Fruit fly (Drosophila melanogaster) whole organism, embryonic: ENCODE results near the gene Iru.

Experiments used
- Ada2b ChIP-seq: fragments of 200-800 bp; sonication (Bioruptor generic); IDR thresholded peaks from 2 replicates; pipeline ENCODE4 v1.3.6; 2022; ENCODE audit warnings: missing biosample characterization, missing genetic modification characterization
- Adf1 ChIP-seq: fragments of 200-800 bp; sonication (Bioruptor generic); IDR thresholded peaks from 2 replicates; pipeline ENCODE4 v1.3.6; 2022; ENCODE audit warnings: missing biosample characterization, missing genetic modification characterization
- CG10147 ChIP-seq: fragments of 200-800 bp; sonication (Bioruptor generic); optimal IDR thresholded peaks from 2 replicates; lab custom pipeline; 2019; ENCODE audit warnings: missing biosample characterization, mild to moderate bottlenecking, missing genetic modification characterization, moderate library complexity
- CG10209 ChIP-seq: fragments of 200-800 bp; sonication (Bioruptor generic); optimal IDR thresholded peaks from 3 replicates; lab custom pipeline; 2017; ENCODE audit warnings: missing biosample characterization, mild to moderate bottlenecking, missing genetic modification characterization, missing genetic modification reagents
- CG10959 ChIP-seq: fragments of 200-800 bp; sonication (Bioruptor generic); IDR thresholded peaks from 2 replicates; pipeline ENCODE4 v1.3.6; 2022; ENCODE audit warnings: missing biosample characterization, missing genetic modification characterization
- CG12391 ChIP-seq: fragments of 200-800 bp; sonication (Bioruptor generic); optimal IDR thresholded peaks from 3 replicates; lab custom pipeline; 2018; ENCODE audit warnings: missing biosample characterization, mild to moderate bottlenecking, missing genetic modification characterization, moderate library complexity
- CG16813 ChIP-seq: fragments of 200-800 bp; sonication (Bioruptor generic); IDR thresholded peaks from 3 replicates; pipeline ENCODE4 v1.3.6; 2022; ENCODE audit warnings: missing biosample characterization, missing genetic modification characterization; ENCODE audit not compliant: partially characterized antibody
- CG18476 ChIP-seq: fragments of 200-800 bp; sonication (Bioruptor generic); optimal IDR thresholded peaks from 2 replicates; lab custom pipeline; 2016; ENCODE audit warnings: missing biosample characterization, mild to moderate bottlenecking, missing genetic modification characterization
- CG18599 ChIP-seq: fragments of 200-800 bp; sonication (Bioruptor generic); optimal IDR thresholded peaks from 3 replicates; lab custom pipeline; 2017; ENCODE audit warnings: missing biosample characterization, missing genetic modification characterization, mild to moderate bottlenecking, moderate library complexity, missing genetic modification reagents
- CG2678 ChIP-seq: fragments of 200-800 bp; sonication (Bioruptor generic); optimal IDR thresholded peaks from 3 replicates; lab custom pipeline; 2019; ENCODE audit warnings: missing biosample characterization, mild to moderate bottlenecking, missing genetic modification characterization, moderate library complexity
- CG6175 ChIP-seq: fragments of 200-800 bp; sonication (Bioruptor generic); IDR thresholded peaks from 3 replicates; pipeline ENCODE4 v1.3.6; 2022; ENCODE audit warnings: missing biosample characterization, missing genetic modification characterization
- CG7839 ChIP-seq: fragments of 200-800 bp; sonication (Bioruptor generic); optimal IDR thresholded peaks from 3 replicates; lab custom pipeline; 2018; ENCODE audit warnings: missing biosample characterization, mild to moderate bottlenecking, missing genetic modification characterization, moderate library complexity
- CG7963 ChIP-seq: fragments of 200-800 bp; sonication (Bioruptor generic); IDR thresholded peaks from 3 replicates; pipeline ENCODE4 v1.3.6; 2022; ENCODE audit warnings: missing biosample characterization, missing genetic modification characterization; ENCODE audit not compliant: partially characterized antibody
- CG8089 ChIP-seq: fragments of 200-800 bp; sonication (Bioruptor generic); optimal IDR thresholded peaks from 3 replicates; lab custom pipeline; 2016; ENCODE audit warnings: missing biosample characterization, missing genetic modification characterization
- CG8924 ChIP-seq: fragments of 200-800 bp; optimal IDR thresholded peaks from 3 replicates; lab custom pipeline; 2019; ENCODE audit warnings: missing biosample characterization, mild to moderate bottlenecking, missing genetic modification characterization, moderate library complexity
- CG8944 ChIP-seq: fragments of 200-800 bp; sonication (Bioruptor generic); optimal IDR thresholded peaks from 3 replicates; lab custom pipeline; 2016; ENCODE audit warnings: missing biosample characterization, missing genetic modification characterization
- CG9727 ChIP-seq: fragments of 200-800 bp; sonication (Bioruptor generic); optimal IDR thresholded peaks from 3 replicates; lab custom pipeline; 2017; ENCODE audit warnings: missing biosample characterization, mild to moderate bottlenecking, missing genetic modification characterization
- CTCF ChIP-seq: fragments of 200-800 bp; sonication (Bioruptor generic); optimal IDR thresholded peaks from 2 replicates; lab custom pipeline; 2017; ENCODE audit warnings: missing biosample characterization, mild to moderate bottlenecking, missing genetic modification characterization, moderate library complexity
- D19A ChIP-seq: fragments of 200-800 bp; optimal IDR thresholded peaks from 3 replicates; lab custom pipeline; 2019; ENCODE audit warnings: missing biosample characterization, mild to moderate bottlenecking, missing genetic modification characterization, moderate library complexity
- Dad ChIP-seq: fragments of 200-800 bp; sonication (Bioruptor generic); optimal IDR thresholded peaks from 3 replicates; lab custom pipeline; 2016; ENCODE audit warnings: missing biosample characterization, missing genetic modification characterization
- E2f1 ChIP-seq: fragments of 200-800 bp; sonication (Bioruptor generic); IDR thresholded peaks from 2 replicates; pipeline ENCODE4 v1.3.6; 2022; ENCODE audit warnings: missing biosample characterization, missing genetic modification characterization
- Meics ChIP-seq: fragments of 200-800 bp; sonication (Bioruptor generic); optimal IDR thresholded peaks from 2 replicates; lab custom pipeline; 2017; ENCODE audit warnings: missing biosample characterization, mild to moderate bottlenecking, missing genetic modification characterization
- Myb ChIP-seq: fragments of 200-800 bp; sonication (Bioruptor generic); optimal IDR thresholded peaks from 2 replicates; lab custom pipeline; 2016; ENCODE audit warnings: missing biosample characterization, missing genetic modification characterization
- Oaz ChIP-seq: fragments of 200-800 bp; sonication (Bioruptor generic); IDR thresholded peaks from 2 replicates; pipeline ENCODE4 v1.3.6; 2022; ENCODE audit warnings: missing biosample characterization, missing genetic modification characterization
- PHDP ChIP-seq: fragments of 200-800 bp; sonication (Bioruptor generic); optimal IDR thresholded peaks from 3 replicates; lab custom pipeline; 2018; ENCODE audit warnings: missing biosample characterization, mild to moderate bottlenecking, missing genetic modification characterization, moderate library complexity
- Sry-β ChIP-seq: fragments of 200-800 bp; sonication (Bioruptor generic); optimal IDR thresholded peaks from 2 replicates; lab custom pipeline; 2018; ENCODE audit warnings: missing biosample characterization, mild to moderate bottlenecking, missing genetic modification characterization, moderate library complexity
- Stat92E ChIP-seq, 3 experiments: fragments of >200 bp in 2 of 3; fragments of 200-800 bp in 1 of 3; sonication (Bioruptor generic) in 1 of 3; optimal IDR thresholded peaks; 2 replicates each; lab custom pipeline; 2017 to 2019; ENCODE audit warnings: missing biosample characterization in 3 of 3, missing genetic modification characterization in 3 of 3, mild to moderate bottlenecking in 1 of 3, moderate library complexity in 1 of 3
- Taf1 ChIP-seq: fragments of 200-800 bp; sonication (Bioruptor generic); IDR thresholded peaks from 2 replicates; pipeline ENCODE4 v1.3.6; 2022; ENCODE audit warnings: missing biosample characterization, missing genetic modification characterization
- Xbp1 ChIP-seq: fragments of 200-800 bp; sonication (Bioruptor generic); optimal IDR thresholded peaks from 3 replicates; lab custom pipeline; 2016; ENCODE audit warnings: missing biosample characterization, mild to moderate bottlenecking, missing genetic modification characterization
- ac ChIP-seq: fragments of 200-800 bp; sonication (Bioruptor generic); optimal IDR thresholded peaks from 3 replicates; lab custom pipeline; 2017; ENCODE audit warnings: missing biosample characterization, mild to moderate bottlenecking, missing genetic modification characterization
- ash1 ChIP-seq: fragments of 200-800 bp; sonication (Bioruptor generic); optimal IDR thresholded peaks from 2 replicates; lab custom pipeline; 2018; ENCODE audit warnings: missing biosample characterization, mild to moderate bottlenecking, missing genetic modification characterization
- crp ChIP-seq, 2 experiments: fragments of 200-800 bp; sonication (Bioruptor generic); optimal IDR thresholded peaks; 2 replicates in 1 of 2; 3 replicates in 1 of 2; lab custom pipeline; 2017; ENCODE audit warnings: missing biosample characterization in 2 of 2, missing genetic modification characterization in 2 of 2, mild to moderate bottlenecking in 1 of 2, moderate library complexity in 1 of 2
- danr ChIP-seq: fragments of 200-800 bp; sonication (Bioruptor generic); IDR thresholded peaks from 2 replicates; pipeline ENCODE4 v1.3.6; 2022; ENCODE audit warnings: missing biosample characterization, missing genetic modification characterization
- dimm ChIP-seq: fragments of 200-800 bp; sonication (Bioruptor generic); IDR thresholded peaks from 2 replicates; pipeline ENCODE4 v1.3.6; 2022; ENCODE audit warnings: missing biosample characterization, missing genetic modification characterization
- emc ChIP-seq: fragments of 200-800 bp; sonication (Bioruptor generic); optimal IDR thresholded peaks from 2 replicates; lab custom pipeline; 2016; ENCODE audit warnings: missing biosample characterization, missing genetic modification characterization
- gem ChIP-seq: fragments of 200-800 bp; sonication (Bioruptor generic); optimal IDR thresholded peaks from 2 replicates; lab custom pipeline; 2019; ENCODE audit warnings: missing biosample characterization, mild to moderate bottlenecking, missing genetic modification characterization, moderate library complexity
- gfzf ChIP-seq: fragments of 200-800 bp; sonication (Bioruptor generic); optimal IDR thresholded peaks from 2 replicates; lab custom pipeline; 2016; ENCODE audit warnings: missing biosample characterization, mild to moderate bottlenecking, missing genetic modification characterization, moderate library complexity
- hb ChIP-seq: fragments of 200-800 bp; sonication (Bioruptor generic); IDR thresholded peaks from 3 replicates; pipeline ENCODE4 v1.3.6; 2022; ENCODE audit warnings: missing biosample characterization, missing genetic modification characterization; ENCODE audit not compliant: partially characterized antibody
- lilli ChIP-seq: fragments of 200-800 bp; sonication (Bioruptor generic); optimal IDR thresholded peaks from 3 replicates; lab custom pipeline; 2016; ENCODE audit warnings: missing biosample characterization, missing genetic modification characterization
- luna ChIP-seq: fragments of 200-800 bp; sonication (Bioruptor generic); optimal IDR thresholded peaks from 2 replicates; lab custom pipeline; 2016; ENCODE audit warnings: missing biosample characterization, missing genetic modification characterization
- mam ChIP-seq: fragments of 200-800 bp; sonication (Bioruptor generic); optimal IDR thresholded peaks from 3 replicates; lab custom pipeline; 2016; ENCODE audit warnings: missing biosample characterization, missing genetic modification characterization
- mirr ChIP-seq: fragments of 200-800 bp; sonication (Bioruptor generic); optimal IDR thresholded peaks from 3 replicates; lab custom pipeline; 2018; ENCODE audit warnings: missing biosample characterization, mild to moderate bottlenecking, missing genetic modification characterization
- nom ChIP-seq: fragments of 200-800 bp; sonication (Bioruptor generic); optimal IDR thresholded peaks from 2 replicates; lab custom pipeline; 2017; ENCODE audit warnings: missing biosample characterization, missing genetic modification characterization, mild to moderate bottlenecking, moderate library complexity, missing genetic modification reagents
- pan ChIP-seq, 4 experiments: fragments of >200 bp in 3 of 4; fragments of 200-800 bp in 1 of 4; sonication (Bioruptor generic) in 1 of 4; optimal IDR thresholded peaks in 3 of 4; IDR thresholded peaks in 1 of 4; 2 replicates each; pipeline versions ENCODE4 v1.3.6 to Lab custom; 2017 to 2022; ENCODE audit warnings: missing biosample characterization in 2 of 4, missing genetic modification characterization in 2 of 4, mixed read lengths in 1 of 4
- pros ChIP-seq: fragments of 200-800 bp; sonication (Bioruptor generic); optimal IDR thresholded peaks from 3 replicates; lab custom pipeline; 2019; ENCODE audit warnings: missing biosample characterization, mild to moderate bottlenecking, missing genetic modification characterization, moderate library complexity
- pzg ChIP-seq: fragments of 200-800 bp; sonication (Bioruptor generic); optimal IDR thresholded peaks from 3 replicates; lab custom pipeline; 2018; ENCODE audit warnings: missing biosample characterization, mild to moderate bottlenecking, missing genetic modification characterization, moderate library complexity
- stwl ChIP-seq: fragments of 200-800 bp; sonication (Bioruptor generic); optimal IDR thresholded peaks from 3 replicates; lab custom pipeline; 2018; ENCODE audit warnings: missing biosample characterization, mild to moderate bottlenecking, missing genetic modification characterization, moderate library complexity
- trh ChIP-seq: fragments of 200-800 bp; sonication (Bioruptor generic); optimal IDR thresholded peaks from 2 replicates; lab custom pipeline; 2016; ENCODE audit warnings: missing biosample characterization, missing genetic modification characterization
- wor ChIP-seq: fragments of 200-800 bp; sonication (Bioruptor generic); IDR thresholded peaks from 2 replicates; pipeline ENCODE4 v1.3.6; 2022; ENCODE audit warnings: missing biosample characterization, missing genetic modification characterization

The Iru gene

dm6 chr3R:9054442-9055118 lies 48.3 kb downstream of the Iru start (continued):
- TF ChIP-seq pzg (GFP tag; lab: Kevin White, UChicago) (no peak), CG10959 (GFP tag; lab: Robert Waterston, UW) (no peak), Dad (GFP tag; lab: Kevin White, UChicago) (no peak), E2f1 (no peak), CG6175 (no peak), trh (GFP tag; lab: Kevin White, UChicago) (peak; percentile 36), gfzf (no peak), CG8924 (peak; percentile 62), Ada2b (GFP tag; lab: Robert Waterston, UW) (no peak), wor (no peak), stwl (tag; lab: Kevin White, UChicago) (no peak), CG7839 (tag; lab: Kevin White, UChicago) (peak; percentile 65), CG10209 (GFP tag; lab: Kevin White, UChicago) (peak; percentile 71), dimm (GFP tag; lab: Robert Waterston, UW) (no peak), pros (GFP tag; lab: Kevin White, UChicago) (peak; percentile 52), CG18599 (peak; percentile 89), lilli (GFP tag; lab: Kevin White, UChicago) (peak; percentile 59), CG10147 (GFP tag; lab: Kevin White, UChicago) (no peak), mam (GFP tag; lab: Kevin White, UChicago) (no peak), pan (optimal IDR thresholded peaks at IDR 0.05; lab: Kevin White, UChicago) (no peak), pan (GFP tag; optimal IDR thresholded peaks at IDR 0.05 in 1 of 2, IDR thresholded peaks at IDR 0.05 in 1 of 2) (no peak), CG12391 (tag; lab: Kevin White, UChicago) (peak; percentile 78), emc (GFP tag; lab: Kevin White, UChicago) (no peak), PHDP (tag; lab: Kevin White, UChicago) (peak; percentile 80), Sry-β (GFP tag; lab: Kevin White, UChicago) (no peak), ac (GFP tag; lab: Kevin White, UChicago) (no peak), CG18476 (GFP tag; lab: Kevin White, UChicago) (peak; percentile 36), luna (GFP tag; lab: Kevin White, UChicago) (no peak), danr (no peak), CG9727 (GFP tag; lab: Kevin White, UChicago) (peak; percentile 62), ash1 (no peak), Meics (GFP tag; lab: Kevin White, UChicago) (peak; percentile 78), CG8089 (GFP tag; lab: Kevin White, UChicago) (no peak), CG7963 (GFP tag; lab: Robert Waterston, UW) (no peak), Adf1 (no peak), D19A (tag; lab: Kevin White, UChicago) (no peak), Xbp1 (peak; percentile 81), Myb (GFP tag; lab: Kevin White, UChicago) (no peak), CG8944 (GFP tag; lab: Kevin White, UChicago) (no peak), CG16813 (no peak), gem (peak; percentile 81), mirr (GFP tag; lab: Kevin White, UChicago) (peak; percentile 59), CG2678 (peak; percentile 78), hb (GFP tag; lab: Robert Waterston, UW) (no peak), nom (GFP tag; lab: Kevin White, UChicago) (peak; percentile 0), crp (GFP tag; optimal IDR thresholded peaks at IDR 0.05; lab: Kevin White, UChicago) (peak in 1 of 2 experiments; percentile 42), CTCF (GFP tag; lab: Kevin White, UChicago) (no peak), Taf1 (GFP tag; lab: Robert Waterston, UW) (no peak), Stat92E (GFP tag; optimal IDR thresholded peaks at IDR 0.05; lab: Kevin White, UChicago) (no peak), Oaz (GFP tag; lab: Robert Waterston, UW) (no peak)
